Fruit fly (Drosophila melanogaster) whole organism, embryonic: Measurements from ENCODE around the gene CG11085.

Source experiments
- CG11560 ChIP-seq: fragments of 200-800 bp; sonication (Bioruptor generic); IDR thresholded peaks from 3 replicates; pipeline ENCODE4 v1.3.6; 2022; ENCODE audit warnings: missing biosample characterization, missing genetic modification characterization
- CG11695 ChIP-seq: fragments of 200-800 bp; sonication (Bioruptor generic); IDR thresholded peaks from 3 replicates; pipeline ENCODE4 v1.3.6; 2022; ENCODE audit warnings: missing biosample characterization, missing genetic modification characterization
- CG12391 ChIP-seq: fragments of 200-800 bp; sonication (Bioruptor generic); optimal IDR thresholded peaks from 3 replicates; lab custom pipeline; 2018; ENCODE audit warnings: missing biosample characterization, mild to moderate bottlenecking, missing genetic modification characterization, moderate library complexity
- CG15601 ChIP-seq: fragments of 200-800 bp; sonication (Bioruptor generic); optimal IDR thresholded peaks from 3 replicates; lab custom pipeline; 2019; ENCODE audit warnings: missing biosample characterization, mild to moderate bottlenecking, missing genetic modification characterization, moderate library complexity
- CG15696 ChIP-seq: fragments of 200-800 bp; sonication (Bioruptor generic); optimal IDR thresholded peaks from 2 replicates; lab custom pipeline; 2019; ENCODE audit warnings: missing biosample characterization, mild to moderate bottlenecking, missing genetic modification characterization, moderate library complexity
- CG1792 ChIP-seq: fragments of 200-800 bp; sonication (Bioruptor generic); optimal IDR thresholded peaks from 2 replicates; lab custom pipeline; 2016; ENCODE audit warnings: missing biosample characterization, missing genetic modification characterization
- CG18476 ChIP-seq: fragments of 200-800 bp; sonication (Bioruptor generic); optimal IDR thresholded peaks from 2 replicates; lab custom pipeline; 2016; ENCODE audit warnings: missing biosample characterization, mild to moderate bottlenecking, missing genetic modification characterization
- CG2116 ChIP-seq: fragments of 200-800 bp; sonication (Bioruptor generic); optimal IDR thresholded peaks from 3 replicates; lab custom pipeline; 2018; ENCODE audit warnings: missing biosample characterization, mild to moderate bottlenecking, missing genetic modification characterization
- CG2129 ChIP-seq: fragments of 200-800 bp; sonication (Bioruptor generic); IDR thresholded peaks from 2 replicates; pipeline ENCODE4 v1.3.6; 2022; ENCODE audit warnings: missing biosample characterization, missing genetic modification characterization; ENCODE audit not compliant: partially characterized antibody
- CG3407 ChIP-seq: fragments of 200-800 bp; sonication (Bioruptor generic); optimal IDR thresholded peaks from 2 replicates; lab custom pipeline; 2018; ENCODE audit warnings: missing biosample characterization, mild to moderate bottlenecking, missing genetic modification characterization
- CG34422 ChIP-seq: fragments of 200-800 bp; sonication (Bioruptor generic); IDR thresholded peaks from 3 replicates; pipeline ENCODE4 v1.3.6; 2022; ENCODE audit warnings: missing biosample characterization, missing genetic modification characterization
- CG7357 ChIP-seq: fragments of 200-800 bp; sonication (Bioruptor generic); IDR thresholded peaks from 3 replicates; pipeline ENCODE4 v1.3.6; 2022; ENCODE audit warnings: missing biosample characterization, missing genetic modification characterization
- CG7839 ChIP-seq: fragments of 200-800 bp; sonication (Bioruptor generic); optimal IDR thresholded peaks from 3 replicates; lab custom pipeline; 2018; ENCODE audit warnings: missing biosample characterization, mild to moderate bottlenecking, missing genetic modification characterization, moderate library complexity
- CG9932 ChIP-seq: fragments of 200-800 bp; sonication (Bioruptor generic); IDR thresholded peaks from 2 replicates; pipeline ENCODE4 v1.3.6; 2022; ENCODE audit warnings: missing biosample characterization, missing genetic modification characterization
- Dip3 ChIP-seq: fragments of 200-800 bp; sonication (Bioruptor generic); optimal IDR thresholded peaks from 3 replicates; lab custom pipeline; 2016; ENCODE audit warnings: missing biosample characterization, missing genetic modification characterization
- Dref ChIP-seq: fragments of 200-800 bp; sonication (Bioruptor generic); IDR thresholded peaks from 2 replicates; pipeline ENCODE4 v1.3.6; 2022; ENCODE audit warnings: missing biosample characterization, missing genetic modification characterization
- Drgx ChIP-seq: fragments of 200-800 bp; sonication (Bioruptor generic); IDR thresholded peaks from 2 replicates; pipeline ENCODE4 v1.3.6; 2022; ENCODE audit warnings: missing biosample characterization, missing genetic modification characterization
- Eip74EF ChIP-seq, 2 experiments: fragments of 200-800 bp in 1 of 2; fragments of >200 bp in 1 of 2; sonication (Bioruptor generic) in 1 of 2; optimal IDR thresholded peaks; 2 replicates each; lab custom pipeline; 2017 to 2019; ENCODE audit warnings: missing biosample characterization in 2 of 2, missing genetic modification characterization in 2 of 2, mild to moderate bottlenecking in 1 of 2, moderate library complexity in 1 of 2
- HLH54F ChIP-seq: fragments of 200-800 bp; sonication (Bioruptor generic); optimal IDR thresholded peaks from 3 replicates; lab custom pipeline; 2016; ENCODE audit warnings: missing biosample characterization, missing genetic modification characterization
- HmgZ ChIP-seq: fragments of 200-800 bp; sonication (Bioruptor generic); optimal IDR thresholded peaks from 2 replicates; lab custom pipeline; 2018; ENCODE audit warnings: missing biosample characterization, mild to moderate bottlenecking, missing genetic modification characterization
- MBD-R2 ChIP-seq: fragments of 200-800 bp; sonication (Bioruptor generic); IDR thresholded peaks from 2 replicates; pipeline ENCODE4 v1.3.6; 2022; ENCODE audit warnings: missing biosample characterization, missing genetic modification characterization
- Mes4 ChIP-seq: fragments of 200-800 bp; sonication (Bioruptor generic); optimal IDR thresholded peaks from 2 replicates; lab custom pipeline; 2016; ENCODE audit warnings: missing biosample characterization, missing genetic modification characterization
- NK7.1 ChIP-seq: fragments of 200-800 bp; sonication (Bioruptor generic); optimal IDR thresholded peaks from 3 replicates; lab custom pipeline; 2016; ENCODE audit warnings: missing biosample characterization, missing genetic modification characterization
- Sry-δ ChIP-seq: fragments of 200-800 bp; sonication (Bioruptor generic); optimal IDR thresholded peaks from 2 replicates; lab custom pipeline; 2016; ENCODE audit warnings: missing biosample characterization, missing genetic modification characterization
- Tbp ChIP-seq: fragments of >200 bp; optimal IDR thresholded peaks from 2 replicates; lab custom pipeline; 2018; ENCODE audit warnings: missing biosample characterization, missing genetic modification characterization
- Xrp1 ChIP-seq: fragments of 200-800 bp; sonication (Bioruptor generic); IDR thresholded peaks from 2 replicates; pipeline ENCODE4 v1.3.6; 2022; ENCODE audit warnings: missing biosample characterization, missing genetic modification characterization
- abd-A ChIP-seq: fragments of 200-800 bp; sonication (Bioruptor generic); optimal IDR thresholded peaks from 3 replicates; lab custom pipeline; 2019; ENCODE audit warnings: missing biosample characterization, mild to moderate bottlenecking, missing genetic modification characterization, moderate library complexity
- ac ChIP-seq: fragments of 200-800 bp; sonication (Bioruptor generic); optimal IDR thresholded peaks from 3 replicates; lab custom pipeline; 2017; ENCODE audit warnings: missing biosample characterization, mild to moderate bottlenecking, missing genetic modification characterization
- amos ChIP-seq: fragments of 200-800 bp; sonication (Bioruptor generic); IDR thresholded peaks from 2 replicates; pipeline ENCODE4 v1.3.6; 2022; ENCODE audit warnings: missing biosample characterization, missing genetic modification characterization; ENCODE audit not compliant: partially characterized antibody
- ara ChIP-seq: fragments of 200-800 bp; sonication (Bioruptor generic); IDR thresholded peaks from 2 replicates; pipeline ENCODE4 v1.3.6; 2022; ENCODE audit warnings: missing biosample characterization, missing genetic modification characterization
- az2 ChIP-seq: fragments of 200-800 bp; sonication (Bioruptor generic); optimal IDR thresholded peaks from 3 replicates; lab custom pipeline; 2016; ENCODE audit warnings: missing biosample characterization, missing genetic modification characterization
- br ChIP-seq: fragments of >200 bp; optimal IDR thresholded peaks from 2 replicates; lab custom pipeline; 2017
- chn ChIP-seq: fragments of 200-800 bp; sonication (Bioruptor generic); optimal IDR thresholded peaks from 2 replicates; lab custom pipeline; 2016; ENCODE audit warnings: missing biosample characterization, missing genetic modification characterization
- corto ChIP-seq: fragments of 200-800 bp; sonication (Bioruptor generic); optimal IDR thresholded peaks from 2 replicates; lab custom pipeline; 2016; ENCODE audit warnings: missing biosample characterization, mild to moderate bottlenecking, missing genetic modification characterization, moderate library complexity
- da ChIP-seq: fragments of 200-800 bp; sonication (Bioruptor generic); optimal IDR thresholded peaks from 2 replicates; lab custom pipeline; 2016; ENCODE audit warnings: missing biosample characterization, missing genetic modification characterization
- en ChIP-seq: fragments of 200-800 bp; sonication (Bioruptor generic); optimal IDR thresholded peaks from 2 replicates; lab custom pipeline; 2016; ENCODE audit warnings: missing biosample characterization, missing genetic modification characterization
- gce ChIP-seq: fragments of 200-800 bp; sonication (Bioruptor generic); IDR thresholded peaks from 3 replicates; pipeline ENCODE4 v1.3.6; 2022; ENCODE audit warnings: missing biosample characterization, missing genetic modification characterization
- gcm ChIP-seq: fragments of 200-800 bp; sonication (Bioruptor generic); optimal IDR thresholded peaks from 2 replicates; lab custom pipeline; 2019; ENCODE audit warnings: missing biosample characterization, mild to moderate bottlenecking, missing genetic modification characterization, moderate library complexity
- gem ChIP-seq: fragments of 200-800 bp; sonication (Bioruptor generic); optimal IDR thresholded peaks from 2 replicates; lab custom pipeline; 2019; ENCODE audit warnings: missing biosample characterization, mild to moderate bottlenecking, missing genetic modification characterization, moderate library complexity
- gfzf ChIP-seq: fragments of 200-800 bp; sonication (Bioruptor generic); optimal IDR thresholded peaks from 2 replicates; lab custom pipeline; 2016; ENCODE audit warnings: missing biosample characterization, mild to moderate bottlenecking, missing genetic modification characterization, moderate library complexity
- grn ChIP-seq: fragments of 200-800 bp; sonication (Bioruptor generic); optimal IDR thresholded peaks from 3 replicates; lab custom pipeline; 2017; ENCODE audit warnings: missing biosample characterization, missing genetic modification characterization
- hbn ChIP-seq: fragments of 200-800 bp; sonication (Bioruptor generic); IDR thresholded peaks from 2 replicates; pipeline ENCODE4 v1.3.6; 2022; ENCODE audit warnings: missing biosample characterization, missing genetic modification characterization; ENCODE audit not compliant: partially characterized antibody
- ken ChIP-seq: fragments of 200-800 bp; sonication (Bioruptor generic); IDR thresholded peaks from 3 replicates; pipeline ENCODE4 v1.3.6; 2022; ENCODE audit warnings: missing biosample characterization, missing genetic modification characterization
- lmd ChIP-seq: fragments of 200-800 bp; sonication (Bioruptor generic); IDR thresholded peaks from 2 replicates; pipeline ENCODE4 v1.3.6; 2022; ENCODE audit warnings: missing biosample characterization, missing genetic modification characterization
- org-1 ChIP-seq: fragments of 200-800 bp; sonication (Bioruptor generic); optimal IDR thresholded peaks from 2 replicates; lab custom pipeline; 2017; ENCODE audit warnings: missing biosample characterization, missing genetic modification characterization
- pita ChIP-seq: fragments of 200-800 bp; sonication (Bioruptor generic); optimal IDR thresholded peaks from 2 replicates; lab custom pipeline; 2017; ENCODE audit warnings: missing biosample characterization, mild to moderate bottlenecking, missing genetic modification characterization
- salm ChIP-seq: fragments of 200-800 bp; sonication (Bioruptor generic); optimal IDR thresholded peaks from 2 replicates; lab custom pipeline; 2018; ENCODE audit warnings: missing biosample characterization, mild to moderate bottlenecking, missing genetic modification characterization
- slou ChIP-seq: fragments of 200-800 bp; sonication (Bioruptor generic); optimal IDR thresholded peaks from 3 replicates; lab custom pipeline; 2016; ENCODE audit warnings: missing biosample characterization, missing genetic modification characterization
- tap ChIP-seq: fragments of 200-800 bp; optimal IDR thresholded peaks from 3 replicates; lab custom pipeline; 2019; ENCODE audit warnings: missing biosample characterization, mild to moderate bottlenecking, missing genetic modification characterization, moderate library complexity
- tgo ChIP-seq: fragments of 200-800 bp; sonication (Bioruptor generic); IDR thresholded peaks from 3 replicates; pipeline ENCODE4 v1.3.6; 2022; ENCODE audit warnings: missing biosample characterization, missing genetic modification characterization
- ttk ChIP-seq: fragments of 200-800 bp; sonication (Bioruptor generic); IDR thresholded peaks from 2 replicates; pipeline ENCODE4 v2.1.2; 2022; ENCODE audit warnings: missing biosample characterization, missing genetic modification characterization

CG11085 gene

DNA sequence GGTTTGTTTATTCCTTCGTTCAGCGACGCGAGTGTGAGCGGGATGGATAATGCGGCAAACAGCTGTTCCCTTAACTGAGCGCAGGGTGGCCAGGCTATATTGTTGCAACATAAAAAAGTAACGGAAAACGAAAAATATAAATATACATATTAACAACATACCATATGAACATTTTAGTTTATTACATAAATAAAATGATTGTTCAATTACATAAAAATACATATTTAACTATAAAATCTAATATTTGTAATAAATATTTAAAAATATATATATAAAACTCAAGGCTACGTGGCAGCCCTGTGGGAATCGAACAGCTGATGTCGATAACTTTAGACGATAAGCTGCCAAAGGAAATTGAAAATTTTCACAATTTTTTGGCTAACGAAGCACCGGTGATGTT is 13.4 kb downstream of the CG11085 start, which contains the start of the genes Aven and CG2540 (continued):
- TF ChIP-seq pita (GFP tag; lab: Kevin White, UChicago): no peak
- no peak for TF ChIP-seq NK7.1 (GFP tag; lab: Kevin White, UChicago)
- TF ChIP-seq org-1: peak; percentile 63
- TF ChIP-seq CG12391 (tag; lab: Kevin White, UChicago): peak; percentile 92
- peak; percentile 70 for TF ChIP-seq CG3407 (GFP tag; lab: Kevin White, UChicago)
- peak; percentile 88 for TF ChIP-seq gcm (GFP tag; lab: Kevin White, UChicago)
- peak; percentile 79 for TF ChIP-seq CG11695 (GFP tag; lab: Robert Waterston, UW)
- TF ChIP-seq grn (GFP tag; lab: Kevin White, UChicago): no peak
- no peak for TF ChIP-seq amos (GFP tag; lab: Robert Waterston, UW)
- TF ChIP-seq br (lab: Kevin White, UChicago): no peak
- TF ChIP-seq CG34422: peak; percentile 33; the same call in 1 of the 3 replicates
- TF ChIP-seq CG11560: no peak
- TF ChIP-seq Sry-δ: no peak
- TF ChIP-seq ken: 0 out of 3 replicates have a peak, but pooled peaks have one; percentile 38
- peak; percentile 91 for TF ChIP-seq CG7839 (tag; lab: Kevin White, UChicago)
- TF ChIP-seq gfzf (GFP tag; lab: Kevin White, UChicago): no peak
- TF ChIP-seq Tbp (GFP tag; lab: Kevin White, UChicago): no peak
- TF ChIP-seq da: no peak
- TF ChIP-seq CG2129 (GFP tag; lab: Robert Waterston, UW): no peak
- TF ChIP-seq gem (tag; lab: Kevin White, UChicago): peak; percentile 93
- TF ChIP-seq CG7357 (GFP tag; lab: Robert Waterston, UW): no peak
- TF ChIP-seq ac (GFP tag; lab: Kevin White, UChicago): peak; percentile 51
- no peak for TF ChIP-seq HLH54F (GFP tag; lab: Kevin White, UChicago)
- peak; percentile 75 for TF ChIP-seq CG9932 (GFP tag; lab: Robert Waterston, UW)
- TF ChIP-seq Drgx (GFP tag; lab: Robert Waterston, UW): peak; percentile 65; the same call in 1 of the 2 replicates
- peak; percentile 28 for TF ChIP-seq corto (GFP tag; lab: Kevin White, UChicago)
- peak; percentile 76 for TF ChIP-seq az2 (GFP tag; lab: Kevin White, UChicago)
- TF ChIP-seq en (GFP tag; lab: Kevin White, UChicago): no peak
- TF ChIP-seq gce (GFP tag; lab: Robert Waterston, UW): no peak
- peak; percentile 89 for TF ChIP-seq CG15696 (tag; lab: Kevin White, UChicago)
- no peak for TF ChIP-seq abd-A (tag; lab: Kevin White, UChicago)
- peak; percentile 50 for TF ChIP-seq Dref
- TF ChIP-seq CG18476 (GFP tag; lab: Kevin White, UChicago): peak; percentile 29
- no peak for TF ChIP-seq chn (GFP tag; lab: Kevin White, UChicago)
- no peak for TF ChIP-seq CG1792 (GFP tag; lab: Kevin White, UChicago)
- TF ChIP-seq HmgZ (tag; lab: Kevin White, UChicago): peak; percentile 67
- peak in 1 of 2 experiments; percentile 66 for TF ChIP-seq Eip74EF (GFP tag; optimal IDR thresholded peaks at IDR 0.05; lab: Kevin White, UChicago)
- peak; percentile 37; the same call in 1 of the 2 replicates for TF ChIP-seq ttk (GFP tag; lab: Robert Waterston, UW)
- TF ChIP-seq ara: peak; percentile 68
- no peak for TF ChIP-seq Mes4
- TF ChIP-seq slou (GFP tag; lab: Kevin White, UChicago): peak; percentile 12
- peak; percentile 81 for TF ChIP-seq tap
- peak; percentile 61 for TF ChIP-seq lmd (GFP tag; lab: Robert Waterston, UW)
- TF ChIP-seq salm: peak; percentile 75
- no peak for TF ChIP-seq hbn (GFP tag; lab: Robert Waterston, UW)
- peak; percentile 84 for TF ChIP-seq Xrp1
- peak; percentile 85 for TF ChIP-seq CG15601
- peak; percentile 61 for TF ChIP-seq CG2116
- TF ChIP-seq MBD-R2 (GFP tag; lab: Robert Waterston, UW): peak; percentile 79
- peak; percentile 60 for TF ChIP-seq tgo (GFP tag; lab: Robert Waterston, UW)
- TF ChIP-seq Dip3 (GFP tag; lab: Kevin White, UChicago): no peak
